Fruit fly (Drosophila melanogaster): ENCODE measurements around the gene fray.

DNA sequence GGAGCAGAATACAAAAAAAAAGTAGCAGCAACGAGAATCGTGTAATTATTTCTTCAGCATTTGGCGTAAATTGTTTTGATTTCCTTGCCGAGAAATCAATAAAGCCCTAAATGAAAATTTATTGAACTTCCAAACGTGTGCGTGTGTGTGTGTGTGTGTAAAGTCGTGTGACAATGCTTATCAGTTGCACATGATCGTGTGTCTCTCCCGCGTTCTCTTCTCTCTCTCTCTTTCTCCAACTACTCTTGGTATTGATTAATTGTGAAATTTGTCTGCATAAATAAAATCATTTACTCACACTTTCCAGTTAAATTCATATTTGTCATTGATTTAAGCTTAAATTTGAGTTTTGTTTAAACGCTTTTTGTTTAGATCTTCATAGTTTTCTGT is 11.7 kb downstream of the fray start:
- TF ChIP-seq dsf (GFP tag; optimal IDR thresholded peaks at IDR 0.05; ENCODE audit: borderline replicate concordance), result no peak
- no peak for TF ChIP-seq Rel (GFP tag; optimal IDR thresholded peaks at IDR 0.05)
- no peak for TF ChIP-seq Rel (tag; optimal IDR thresholded peaks at IDR 0.05)
- no peak for TF ChIP-seq ey (GFP tag; optimal IDR thresholded peaks at IDR 0.05)
- TF ChIP-seq N (GFP tag; optimal IDR thresholded peaks at IDR 0.05), result no peak
- no peak for TF ChIP-seq CG9705 (GFP tag; optimal IDR thresholded peaks at IDR 0.05)
- TF ChIP-seq Myc (optimal IDR thresholded peaks at IDR 0.05), result no peak
